Fruit fly (Drosophila melanogaster): Measurements from ENCODE around the gene Trp1.

Trp1 gene

dm6 chr2L:9966983-9967737 is 42.0 kb upstream of the Trp1 start, which contains the start of the genes Dref and RpL13 (continued):
- TF ChIP-seq tna (GFP tag; IDR thresholded peaks at IDR 0.05; ENCODE audit: partially characterized antibody) (peak; percentile 75; the same call in 1 of the 2 replicates), CG12942 (GFP tag; optimal IDR thresholded peaks at IDR 0.05) (peak; percentile 69), CG7556 (GFP tag; optimal IDR thresholded peaks at IDR 0.05) (peak; percentile 84), CG15514 (GFP tag; optimal IDR thresholded peaks at IDR 0.05) (peak; percentile 93), nom (GFP tag; optimal IDR thresholded peaks at IDR 0.05) (peak; percentile 92), Dip3 (GFP tag; optimal IDR thresholded peaks at IDR 0.05) (peak; percentile 80), Ada2b (GFP tag; IDR thresholded peaks at IDR 0.05) (peak; percentile 62; the same call in 1 of the 2 replicates), CG17612 (GFP tag; IDR thresholded peaks at IDR 0.05) (peak; percentile 73; the same call in 1 of the 2 replicates), CG15601 (tag; optimal IDR thresholded peaks at IDR 0.05) (peak; percentile 90), tin (GFP tag; optimal IDR thresholded peaks at IDR 0.05) (peak; percentile 69), nerfin-1 (tag; optimal IDR thresholded peaks at IDR 0.05) (peak; percentile 84), Oaz (GFP tag; IDR thresholded peaks at IDR 0.05) (peak; percentile 71), H2.0 (GFP tag; IDR thresholded peaks at IDR 0.05) (peak; percentile 48; the same call in 1 of the 2 replicates), D19A (tag; optimal IDR thresholded peaks at IDR 0.05) (peak; percentile 62), CG15073 (GFP tag; optimal IDR thresholded peaks at IDR 0.05) (no peak), Vsx1 (GFP tag; optimal IDR thresholded peaks at IDR 0.05) (peak; percentile 93), CG17361 (GFP tag; IDR thresholded peaks at IDR 0.05) (peak; percentile 90), Dbx (GFP tag; IDR thresholded peaks at IDR 0.05) (peak; percentile 77), CG11723 (GFP tag; optimal IDR thresholded peaks at IDR 0.05) (peak; percentile 91), oc (tag; optimal IDR thresholded peaks at IDR 0.05) (peak; percentile 60), cg (GFP tag; optimal IDR thresholded peaks at IDR 0.05) (no peak), sim (GFP tag; IDR thresholded peaks at IDR 0.05) (peak; percentile 76), grn (GFP tag; optimal IDR thresholded peaks at IDR 0.05) (peak; percentile 86), Chrac-16 (GFP tag; optimal IDR thresholded peaks at IDR 0.05) (peak; percentile 58), Dp (GFP tag; optimal IDR thresholded peaks at IDR 0.05) (peak; percentile 73), CG7839 (tag; optimal IDR thresholded peaks at IDR 0.05) (peak; percentile 82), Pdp1 (GFP tag; optimal IDR thresholded peaks at IDR 0.05) (peak; percentile 79 to 99), so (GFP tag; IDR thresholded peaks at IDR 0.05) (peak; percentile 89), wdn (GFP tag; IDR thresholded peaks at IDR 0.05) (peak; percentile 75), ssp (GFP tag; IDR thresholded peaks at IDR 0.05) (peak; percentile 49; the same call in 1 of the 2 replicates), Mad (GFP tag; optimal IDR thresholded peaks at IDR 0.05) (peak; percentile 87), gsb (GFP tag; IDR thresholded peaks at IDR 0.05) (no peak), Side (GFP tag; optimal IDR thresholded peaks at IDR 0.05) (peak; percentile 93), CG6683 (GFP tag; optimal IDR thresholded peaks at IDR 0.05) (peak; percentile 84), CG13624 (GFP tag; optimal IDR thresholded peaks at IDR 0.05) (peak; percentile 93), MESR4 (GFP tag; optimal IDR thresholded peaks at IDR 0.05) (peak; percentile 98), yki (optimal IDR thresholded peaks at IDR 0.05) (no peak), E2f1 (GFP tag; IDR thresholded peaks at IDR 0.05) (peak; percentile 67), luna (GFP tag; optimal IDR thresholded peaks at IDR 0.05) (peak; percentile 79), tgo (GFP tag; IDR thresholded peaks at IDR 0.05) (peak; percentile 72), Drgx (GFP tag; IDR thresholded peaks at IDR 0.05) (peak; percentile 38; the same call in 1 of the 2 replicates), CG2129 (GFP tag; IDR thresholded peaks at IDR 0.05; ENCODE audit: partially characterized antibody) (peak; percentile 47), gce (GFP tag; IDR thresholded peaks at IDR 0.05) (peak; percentile 90), PHDP (tag; optimal IDR thresholded peaks at IDR 0.05) (peak; percentile 90), CG4360 (GFP tag; IDR thresholded peaks at IDR 0.05) (0 out of 2 replicates have a peak, but pooled peaks have one; percentile 28), CG7271 (tag; optimal IDR thresholded peaks at IDR 0.05) (peak; percentile 93), CG1529 (GFP tag; optimal IDR thresholded peaks at IDR 0.05) (peak; percentile 79), CG31388 (GFP tag; optimal IDR thresholded peaks at IDR 0.05) (peak; percentile 3), ftz-f1 (GFP tag; optimal IDR thresholded peaks at IDR 0.05) (peak; percentile 54)
